Worm (Caenorhabditis elegans): ENCODE results near the gene str-161.

str-161 gene

DNA sequence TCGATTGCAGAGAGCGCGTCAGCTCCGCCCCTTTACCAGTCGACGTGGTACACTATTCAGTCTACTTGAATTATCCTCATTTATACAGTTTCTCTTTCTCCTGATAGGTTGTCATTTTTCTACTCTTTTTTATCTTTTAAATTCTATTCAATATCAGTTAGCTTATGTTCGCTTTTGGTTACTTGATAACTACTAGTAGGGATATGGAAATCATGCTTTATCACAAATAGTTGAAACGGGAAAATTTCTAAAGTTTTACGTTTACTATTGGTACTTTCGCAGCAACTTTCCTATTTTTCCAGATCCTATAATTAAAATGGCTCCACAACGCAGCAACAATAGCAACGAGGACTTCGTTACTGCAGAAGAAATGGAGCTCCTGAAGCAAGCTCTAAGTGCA lies 14.2 kb downstream of the str-161 start, which contains the start of gene sgnh-1 (continued):
- TF ChIP-seq T07F8.4 (tag; optimal IDR thresholded peaks at IDR 0.05) (no peak), ztf-25 (GFP tag; IDR thresholded peaks at IDR 0.05) (no peak), pbrm-1 (GFP tag; IDR thresholded peaks at IDR 0.05) (no peak), mxl-1 (tag; optimal IDR thresholded peaks at IDR 0.05) (no peak), fkh-3 (tag; optimal IDR thresholded peaks at IDR 0.05) (no peak)

DNA sequence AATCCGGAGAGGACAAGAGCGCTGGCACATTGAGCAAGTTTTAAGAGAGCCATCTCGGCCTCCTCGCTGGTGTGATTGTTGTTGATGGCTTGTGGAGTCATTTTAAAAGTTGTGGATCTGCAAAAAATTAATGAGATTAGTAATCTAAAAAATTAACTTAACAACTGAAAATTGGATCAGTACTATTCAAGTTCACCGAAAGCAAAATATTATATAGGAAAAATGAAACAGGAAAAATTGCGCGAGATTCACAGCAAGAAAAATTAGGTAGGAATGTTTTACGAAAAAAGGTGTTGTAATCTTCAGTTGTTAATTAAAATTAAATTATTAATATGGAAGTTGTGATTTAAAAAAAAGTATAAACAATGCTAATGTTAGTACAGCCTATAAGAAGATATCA lies 16.6 kb downstream of the str-161 start, which contains the start of gene T08B6.1:
T08B6.1 (minus strand) TSS at position 101 of the 400 bp plus-strand sequence.
- TF ChIP-seq madf-10 (tag; optimal IDR thresholded peaks at IDR 0.05) (no peak), let-607 (tag; optimal IDR thresholded peaks at IDR 0.05) (no peak), xnd-1 (tag; optimal IDR thresholded peaks at IDR 0.05) (no peak), Y53G8AR.9 (GFP tag; conservative IDR thresholded peaks at IDR 0.05) (no peak), sdz-38 (tag; optimal IDR thresholded peaks at IDR 0.05) (no peak), tlf-1 (GFP tag; optimal IDR thresholded peaks at IDR 0.05) (no peak), F49E8.2 (tag; optimal IDR thresholded peaks at IDR 0.05; ENCODE audit: insufficient read depth) (no peak)

DNA sequence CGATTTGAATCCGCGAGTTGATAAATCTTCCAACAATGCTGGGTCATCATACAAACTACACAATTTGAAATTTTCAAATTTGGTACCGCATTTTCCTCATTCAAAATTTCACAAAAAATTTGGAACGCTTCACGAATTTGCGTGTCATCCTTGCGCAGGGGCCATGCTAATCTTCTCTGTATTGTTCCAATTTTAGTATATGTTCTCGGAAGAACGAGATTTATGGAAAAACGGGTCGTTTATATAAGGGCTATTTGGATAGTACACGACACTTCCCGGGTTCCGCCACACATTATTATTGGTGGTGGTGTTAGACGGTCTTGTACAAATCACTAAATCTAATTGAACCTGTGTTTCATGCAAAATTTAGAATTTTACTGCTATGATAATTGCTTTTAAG lies 18.4 kb downstream of the str-161 start:
- peak; percentile 52 for TF ChIP-seq snpc-3.4 (tag; optimal IDR thresholded peaks at IDR 0.05)
- TF ChIP-seq lin-54 (GFP tag; optimal IDR thresholded peaks at IDR 0.05), result no peak
- no peak for TF ChIP-seq ceh-58 (GFP tag; IDR thresholded peaks at IDR 0.05)
- peak; percentile 80 for TF ChIP-seq tbp1 (GFP tag; optimal IDR thresholded peaks at IDR 0.05)
- TF ChIP-seq ekl-4 (GFP tag; IDR thresholded peaks at IDR 0.05), result no peak; the same call in 1 of the 2 replicates
- peak; percentile 39; the same call in 1 of the 2 replicates for TF ChIP-seq D2030.7 (GFP tag; IDR thresholded peaks at IDR 0.05)
- peak; percentile 80 for TF ChIP-seq snpc-4 (GFP tag; optimal IDR thresholded peaks at IDR 0.05)
- TF ChIP-seq snpc-4 (tag; optimal IDR thresholded peaks at IDR 0.05), result peak; percentile 83 to 95 (median 90)
- TF ChIP-seq snpc-1.1 (tag; optimal IDR thresholded peaks at IDR 0.05; ENCODE audit: insufficient read depth), result peak; percentile 88
- no peak for TF ChIP-seq nfya-2 (GFP tag; IDR thresholded peaks at IDR 0.05)
- peak; percentile 62 for TF ChIP-seq rpc-1 (optimal IDR thresholded peaks at IDR 0.05)
- peak; percentile 82 for TF ChIP-seq rpc-1 (tag; optimal IDR thresholded peaks at IDR 0.05)
- peak; percentile 23 for TF ChIP-seq ztf-18 (tag; optimal IDR thresholded peaks at IDR 0.05)
- peak; percentile 83 for TF ChIP-seq attf-6 (GFP tag; IDR thresholded peaks at IDR 0.05)
- TF ChIP-seq ztf-25 (GFP tag; IDR thresholded peaks at IDR 0.05), result 0 out of 2 replicates have a peak, but pooled peaks have one; percentile 50
- peak; percentile 53 for TF ChIP-seq B0261.1 (tag; optimal IDR thresholded peaks at IDR 0.05)
- peak; percentile 58 for TF ChIP-seq die-1 (tag; optimal IDR thresholded peaks at IDR 0.05)
- peak; percentile 44; the same call in 1 of the 2 replicates for TF ChIP-seq C17E4.6 (GFP tag; IDR thresholded peaks at IDR 0.05)
- TF ChIP-seq lin-26 (GFP tag; IDR thresholded peaks at IDR 0.05), result peak; percentile 49; the same call in 1 of the 2 replicates
- TF ChIP-seq him-1 (tag; optimal IDR thresholded peaks at IDR 0.05), result peak; percentile 35

DNA sequence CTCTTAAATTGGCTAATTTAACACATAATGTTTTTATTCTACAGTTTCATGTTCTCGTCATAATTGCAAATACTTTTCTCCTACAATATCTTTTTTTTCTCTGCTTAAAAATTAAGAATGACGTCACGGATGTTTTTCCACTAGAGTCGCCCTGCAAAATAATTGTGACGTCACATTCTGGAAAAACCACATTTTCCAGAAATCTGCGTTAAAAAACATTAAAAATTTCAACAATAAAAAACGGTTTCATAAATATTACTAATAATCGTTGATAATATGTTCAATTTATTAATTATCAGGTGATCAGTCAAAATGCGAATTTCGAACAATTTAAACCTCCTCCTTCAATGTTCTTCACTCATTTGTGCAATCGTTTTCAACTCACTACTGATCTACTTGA lies 19.9 kb downstream of the str-161 start, which contains the start of gene str-166:
str-166 (plus strand) TSS at position 301 of the 400 bp plus-strand sequence.
- no peak for TF ChIP-seq tbx-9 (tag; optimal IDR thresholded peaks at IDR 0.05; ENCODE audit: borderline replicate concordance)
- TF ChIP-seq rcor-1 (GFP tag; IDR thresholded peaks at IDR 0.05), result no peak
- no peak for TF ChIP-seq tlf-1 (GFP tag; optimal IDR thresholded peaks at IDR 0.05)
- no peak for TF ChIP-seq lin-40 (tag; optimal IDR thresholded peaks at IDR 0.05)
- TF ChIP-seq rec-8 (tag; optimal IDR thresholded peaks at IDR 0.05), result no peak
- no peak for TF ChIP-seq lsy-27 (tag; optimal IDR thresholded peaks at IDR 0.05; ENCODE audit: borderline replicate concordance, insufficient read depth)
- TF ChIP-seq nfya-2 (GFP tag; IDR thresholded peaks at IDR 0.05), result no peak
- TF ChIP-seq Y79H2A.3 (GFP tag; conservative IDR thresholded peaks at IDR 0.05), result no peak
- TF ChIP-seq hlh-12 (tag; optimal IDR thresholded peaks at IDR 0.05), result no peak
- TF ChIP-seq atf-7 (tag; optimal IDR thresholded peaks at IDR 0.05), result no peak
- TF ChIP-seq F22D6.2 (tag; optimal IDR thresholded peaks at IDR 0.05), result no peak
- no peak for TF ChIP-seq lsl-1 (GFP tag; optimal IDR thresholded peaks at IDR 0.05)
- no peak for TF ChIP-seq F33H1.4 (GFP tag; IDR thresholded peaks at IDR 0.05)
- TF ChIP-seq nhr-90 (tag; optimal IDR thresholded peaks at IDR 0.05), result no peak
- TF ChIP-seq nhr-120 (GFP tag; IDR thresholded peaks at IDR 0.05), result no peak
- no peak for TF ChIP-seq lag-1 (GFP tag; IDR thresholded peaks at IDR 0.05)

Data from whole organism, young adult.